Worm (Caenorhabditis elegans): ENCODE results near the gene T22C8.6.

- TF ChIP-seq him-1 (tag; optimal IDR thresholded peaks at IDR 0.05) (no peak), dao-5 (tag; optimal IDR thresholded peaks at IDR 0.05) (no peak)
Observed at ce11 chrII:8661539-8661938, 31.5 kb upstream of the T22C8.6 start, which contains the start of the genes piga-1 and eif-2Bepsilon.

Measured in whole organism, L4/young adult.